Worm (Caenorhabditis elegans): Measurements from ENCODE around the gene tpp-2.
A peak's percentile ranks its signal among the peaks of the same experiment; 100 is the strongest.
"Not testable (repeated sequence)": the region's sequence is repeated elsewhere in the genome, so short reads cannot be mapped to it uniquely, and the experiment has no call there.

The tpp-2 gene

ce11 chrII:6055927-6056326, 41.5 kb downstream of the tpp-2 start, which contains the start of gene R12C12.7:
R12C12.7 (minus strand) TSS chrII:6055985.
- TF ChIP-seq Y79H2A.3 (GFP tag; conservative IDR thresholded peaks at IDR 0.05) (no peak), dox-1 (GFP tag; IDR thresholded peaks at IDR 0.05) (no peak), Y95B8A.8 (GFP tag; IDR thresholded peaks at IDR 0.05) (no peak), cebp-1 (GFP tag; IDR thresholded peaks at IDR 0.05) (peak; percentile 41; the same call in 1 of the 2 replicates), cebp-1 (tag; optimal IDR thresholded peaks at IDR 0.05) (peak; percentile 76), attf-3 (GFP tag; conservative IDR thresholded peaks at IDR 0.05) (no peak), nhr-80 (tag; optimal IDR thresholded peaks at IDR 0.05) (peak; percentile 32), F52B5.7 (tag; optimal IDR thresholded peaks at IDR 0.05) (no peak), hsf-1 (GFP tag; IDR thresholded peaks at IDR 0.05) (no peak), ztf-18 (tag; optimal IDR thresholded peaks at IDR 0.05) (peak; percentile 89), lin-26 (GFP tag; IDR thresholded peaks at IDR 0.05) (no peak)

ce11 chrII:6054561-6054960, 42.8 kb downstream of the tpp-2 start:
- TF ChIP-seq lin-26 (GFP tag; IDR thresholded peaks at IDR 0.05) (peak; percentile 84), madf-6 (GFP tag; IDR thresholded peaks at IDR 0.05) (peak; percentile 55; the same call in 1 of the 2 replicates), rpc-1 (tag; optimal IDR thresholded peaks at IDR 0.05) (peak; percentile 39), madf-3 (GFP tag; IDR thresholded peaks at IDR 0.05) (0 out of 2 replicates have a peak, but pooled peaks have one; percentile 43), ztf-25 (GFP tag; IDR thresholded peaks at IDR 0.05) (0 out of 2 replicates have a peak, but pooled peaks have one; percentile 59), ceh-58 (GFP tag; IDR thresholded peaks at IDR 0.05) (peak; percentile 47; the same call in 1 of the 2 replicates), attf-6 (GFP tag; IDR thresholded peaks at IDR 0.05) (peak; percentile 54; the same call in 1 of the 2 replicates), hmg-1.2 (GFP tag; IDR thresholded peaks at IDR 0.05) (0 out of 2 replicates have a peak, but pooled peaks have one; percentile 23), rcor-1 (GFP tag; IDR thresholded peaks at IDR 0.05) (0 out of 2 replicates have a peak, but pooled peaks have one; percentile 44), D2030.7 (GFP tag; IDR thresholded peaks at IDR 0.05) (peak; percentile 64), hsf-1 (GFP tag; IDR thresholded peaks at IDR 0.05) (peak; percentile 70; the same call in 1 of the 2 replicates), tbp1 (GFP tag; optimal IDR thresholded peaks at IDR 0.05) (peak; percentile 44), Y56A3A.18 (GFP tag; IDR thresholded peaks at IDR 0.05) (0 out of 2 replicates have a peak, but pooled peaks have one; percentile 60), ekl-4 (GFP tag; IDR thresholded peaks at IDR 0.05) (peak; percentile 61; the same call in 1 of the 2 replicates)
- not testable (repeated sequence) for TF ChIP-seq rpc-1 (optimal IDR thresholded peaks at IDR 0.05)

ce11 chrII:6050120-6050519, 47.3 kb downstream of the tpp-2 start, which contains the start of gene gldc-1:
gldc-1 (plus strand) TSS chrII:6050420.
- TF ChIP-seq nhr-27 (tag; optimal IDR thresholded peaks at IDR 0.05) (no peak), atf-7 (tag; optimal IDR thresholded peaks at IDR 0.05) (no peak), dpl-1 (GFP tag; optimal IDR thresholded peaks at IDR 0.05) (no peak), sdz-38 (tag; optimal IDR thresholded peaks at IDR 0.05) (no peak), Y79H2A.3 (GFP tag; conservative IDR thresholded peaks at IDR 0.05) (no peak)

- TF ChIP-seq cebp-2 (GFP tag; IDR thresholded peaks at IDR 0.05), result no peak
- TF ChIP-seq fkh-3 (tag; optimal IDR thresholded peaks at IDR 0.05), result no peak
- TF ChIP-seq ceh-100 (GFP tag; IDR thresholded peaks at IDR 0.05), result no peak
- TF ChIP-seq pbrm-1 (GFP tag; IDR thresholded peaks at IDR 0.05), result no peak
- TF ChIP-seq lin-40 (tag; optimal IDR thresholded peaks at IDR 0.05), result no peak
- TF ChIP-seq nhr-179 (tag; optimal IDR thresholded peaks at IDR 0.05), result no peak
- TF ChIP-seq madf-10 (tag; optimal IDR thresholded peaks at IDR 0.05), result no peak
- no peak for TF ChIP-seq egrh-3 (GFP tag; IDR thresholded peaks at IDR 0.05)
- TF ChIP-seq sdz-38 (tag; optimal IDR thresholded peaks at IDR 0.05), result no peak
- 0 out of 2 replicates have a peak, but pooled peaks have one; percentile 25 for TF ChIP-seq dox-1 (GFP tag; IDR thresholded peaks at IDR 0.05)
- TF ChIP-seq hmg-1.2 (GFP tag; IDR thresholded peaks at IDR 0.05), result no peak
- TF ChIP-seq lin-54 (GFP tag; optimal IDR thresholded peaks at IDR 0.05), result peak; percentile 11
- TF ChIP-seq him-1 (tag; optimal IDR thresholded peaks at IDR 0.05), result no peak
- no peak for TF ChIP-seq F39B2.1 (GFP tag; IDR thresholded peaks at IDR 0.05)
- TF ChIP-seq madf-3 (GFP tag; IDR thresholded peaks at IDR 0.05), result no peak
- no peak for TF ChIP-seq ceh-79 (tag; optimal IDR thresholded peaks at IDR 0.05)
- no peak for TF ChIP-seq akir-1 (GFP tag; optimal IDR thresholded peaks at IDR 0.05)
- no peak for TF ChIP-seq attf-3 (GFP tag; conservative IDR thresholded peaks at IDR 0.05)
- no peak for TF ChIP-seq cebp-1 (GFP tag; IDR thresholded peaks at IDR 0.05)
- TF ChIP-seq cebp-1 (tag; optimal IDR thresholded peaks at IDR 0.05), result peak; percentile 1
- no peak for TF ChIP-seq zfh-2 (GFP tag; conservative IDR thresholded peaks at IDR 0.05)
- TF ChIP-seq ama-1 (optimal IDR thresholded peaks at IDR 0.05), result no peak
- TF ChIP-seq ama-1 (GFP tag; optimal IDR thresholded peaks at IDR 0.05), result peak in 1 of 2 experiments; percentile 7
- TF ChIP-seq nhr-80 (tag; optimal IDR thresholded peaks at IDR 0.05), result peak; percentile 74
- TF ChIP-seq xnd-1 (tag; optimal IDR thresholded peaks at IDR 0.05), result no peak
These were observed 47.9 kb downstream of the tpp-2 start for ce11 chrII:6049546-6049945.
